Fruit fly (Drosophila melanogaster) whole organism, embryonic: ENCODE measurements around the gene Rab18.

ENCODE experiments used
- Atf3 ChIP-seq: fragments of 200-800 bp; sonication (Bioruptor generic); optimal IDR thresholded peaks from 3 replicates; lab custom pipeline; 2016; ENCODE audit warnings: missing biosample characterization, missing genetic modification characterization
- Blimp-1 ChIP-seq: fragments of 200-800 bp; sonication (Bioruptor generic); optimal IDR thresholded peaks from 3 replicates; lab custom pipeline; 2018; ENCODE audit warnings: missing biosample characterization, missing genetic modification characterization, mild to moderate bottlenecking, moderate library complexity, missing genetic modification reagents
- C15 ChIP-seq: fragments of 200-800 bp; sonication (Bioruptor generic); IDR thresholded peaks from 3 replicates; pipeline ENCODE4 v1.3.6; 2022; ENCODE audit warnings: missing biosample characterization, missing genetic modification characterization
- CG10267 ChIP-seq: fragments of 200-800 bp; sonication (Bioruptor generic); optimal IDR thresholded peaks from 2 replicates; lab custom pipeline; 2018; ENCODE audit warnings: missing biosample characterization, mild to moderate bottlenecking, missing genetic modification characterization, moderate library complexity
- CG11723 ChIP-seq: fragments of 200-800 bp; sonication (Bioruptor generic); optimal IDR thresholded peaks from 2 replicates; lab custom pipeline; 2017; ENCODE audit warnings: missing biosample characterization, mild to moderate bottlenecking, missing genetic modification characterization
- CG12236 ChIP-seq: fragments of 200-800 bp; sonication (Bioruptor generic); optimal IDR thresholded peaks from 2 replicates; lab custom pipeline; 2016; ENCODE audit warnings: missing biosample characterization, missing genetic modification characterization
- CG14050 ChIP-seq: fragments of 200-800 bp; sonication (Bioruptor generic); IDR thresholded peaks from 3 replicates; pipeline ENCODE4 v1.3.6; 2022; ENCODE audit warnings: missing biosample characterization, missing genetic modification characterization
- CG17612 ChIP-seq: fragments of 200-800 bp; sonication (Bioruptor generic); IDR thresholded peaks from 2 replicates; pipeline ENCODE4 v1.3.6; 2022; ENCODE audit warnings: missing biosample characterization, missing genetic modification characterization
- CG18619 ChIP-seq: fragments of 200-800 bp; sonication (Bioruptor generic); optimal IDR thresholded peaks from 3 replicates; lab custom pipeline; 2017; ENCODE audit warnings: missing biosample characterization, mild to moderate bottlenecking, missing genetic modification characterization
- CG2116 ChIP-seq: fragments of 200-800 bp; sonication (Bioruptor generic); optimal IDR thresholded peaks from 3 replicates; lab custom pipeline; 2018; ENCODE audit warnings: missing biosample characterization, mild to moderate bottlenecking, missing genetic modification characterization
- CG31224 ChIP-seq: fragments of 200-800 bp; sonication (Bioruptor generic); IDR thresholded peaks from 2 replicates; pipeline ENCODE4 v1.3.6; 2022; ENCODE audit warnings: missing biosample characterization, missing genetic modification characterization
- CG3163 ChIP-seq: fragments of 200-800 bp; sonication (Bioruptor generic); optimal IDR thresholded peaks from 3 replicates; lab custom pipeline; 2016; ENCODE audit warnings: missing biosample characterization, missing genetic modification characterization
- CG32772 ChIP-seq: fragments of 200-800 bp; sonication (Bioruptor generic); IDR thresholded peaks from 2 replicates; pipeline ENCODE4 v1.3.6; 2022; ENCODE audit warnings: missing biosample characterization, missing genetic modification characterization
- CG4617 ChIP-seq: fragments of 200-800 bp; sonication (Bioruptor generic); optimal IDR thresholded peaks from 3 replicates; lab custom pipeline; 2016; ENCODE audit warnings: missing biosample characterization, missing genetic modification characterization, borderline replicate concordance
- CG4730 ChIP-seq: fragments of 200-800 bp; sonication (Bioruptor generic); IDR thresholded peaks from 2 replicates; pipeline ENCODE4 v1.3.6; 2022; ENCODE audit warnings: missing biosample characterization, missing genetic modification characterization
- CG5953 ChIP-seq: fragments of 200-800 bp; sonication (Bioruptor generic); IDR thresholded peaks from 2 replicates; pipeline ENCODE4 v1.3.6; 2022; ENCODE audit warnings: missing biosample characterization, missing genetic modification characterization
- CG6175 ChIP-seq: fragments of 200-800 bp; sonication (Bioruptor generic); IDR thresholded peaks from 3 replicates; pipeline ENCODE4 v1.3.6; 2022; ENCODE audit warnings: missing biosample characterization, missing genetic modification characterization
- CG7357 ChIP-seq: fragments of 200-800 bp; sonication (Bioruptor generic); IDR thresholded peaks from 3 replicates; pipeline ENCODE4 v1.3.6; 2022; ENCODE audit warnings: missing biosample characterization, missing genetic modification characterization
- CG7556 ChIP-seq: fragments of 200-800 bp; sonication (Bioruptor generic); optimal IDR thresholded peaks from 2 replicates; lab custom pipeline; 2017; ENCODE audit warnings: missing biosample characterization, mild to moderate bottlenecking, missing genetic modification characterization
- CG7786 ChIP-seq: fragments of 200-800 bp; sonication (Bioruptor generic); optimal IDR thresholded peaks from 2 replicates; lab custom pipeline; 2016; ENCODE audit warnings: missing biosample characterization, missing genetic modification characterization
- CG7987 ChIP-seq: fragments of 200-800 bp; sonication (Bioruptor generic); optimal IDR thresholded peaks from 2 replicates; lab custom pipeline; 2018; ENCODE audit warnings: missing biosample characterization, mild to moderate bottlenecking, missing genetic modification characterization, moderate library complexity
- CG8765 ChIP-seq: fragments of 200-800 bp; sonication (Bioruptor generic); IDR thresholded peaks from 2 replicates; pipeline ENCODE4 v1.3.6; 2022; ENCODE audit warnings: missing biosample characterization, missing genetic modification characterization
- Chrac-16 ChIP-seq: fragments of 200-800 bp; sonication (Bioruptor generic); optimal IDR thresholded peaks from 3 replicates; lab custom pipeline; 2016; ENCODE audit warnings: missing biosample characterization, missing genetic modification characterization
- CoRest ChIP-seq: fragments of 200-800 bp; sonication (Bioruptor generic); optimal IDR thresholded peaks from 3 replicates; lab custom pipeline; 2018; ENCODE audit warnings: missing biosample characterization, mild to moderate bottlenecking, missing genetic modification characterization, moderate library complexity
- D19A ChIP-seq: fragments of 200-800 bp; optimal IDR thresholded peaks from 3 replicates; lab custom pipeline; 2019; ENCODE audit warnings: missing biosample characterization, mild to moderate bottlenecking, missing genetic modification characterization, moderate library complexity
- Dfd ChIP-seq, 2 experiments: fragments of >200 bp; optimal IDR thresholded peaks; 2 replicates each; lab custom pipeline; 2017; ENCODE audit warnings: missing biosample characterization in 2 of 2, missing genetic modification characterization in 2 of 2
- Dll ChIP-seq: fragments of 200-800 bp; sonication (Bioruptor generic); IDR thresholded peaks from 4 replicates; pipeline ENCODE4 v1.3.6; 2022; ENCODE audit warnings: missing biosample characterization, missing genetic modification characterization; ENCODE audit not compliant: partially characterized antibody
- Ets65A ChIP-seq: fragments of 200-800 bp; sonication (Bioruptor generic); peaks from one replicate; lab custom pipeline; 2016; ENCODE audit warnings: missing biosample characterization, missing genetic modification characterization
- GATAe ChIP-seq: fragments of 200-800 bp; sonication (Bioruptor generic); conservative IDR thresholded peaks from 2 replicates; pipeline ENCODE4 v1.3.6; 2022; ENCODE audit warnings: missing biosample characterization, missing genetic modification characterization
- HmgD ChIP-seq: fragments of 200-800 bp; sonication (Bioruptor generic); optimal IDR thresholded peaks from 3 replicates; lab custom pipeline; 2016; ENCODE audit warnings: missing biosample characterization, missing genetic modification characterization
- HmgZ ChIP-seq: fragments of 200-800 bp; sonication (Bioruptor generic); optimal IDR thresholded peaks from 2 replicates; lab custom pipeline; 2018; ENCODE audit warnings: missing biosample characterization, mild to moderate bottlenecking, missing genetic modification characterization
- Hmx ChIP-seq: fragments of 200-800 bp; sonication (Bioruptor generic); optimal IDR thresholded peaks from 2 replicates; lab custom pipeline; 2016; ENCODE audit warnings: missing biosample characterization, missing genetic modification characterization
- Hr3 ChIP-seq: fragments of 200-800 bp; sonication (Bioruptor generic); optimal IDR thresholded peaks from 3 replicates; lab custom pipeline; 2016; ENCODE audit warnings: missing biosample characterization, missing genetic modification characterization
- Hr78 ChIP-seq, 2 experiments: fragments of 200-800 bp in 1 of 2; fragments of >200 bp in 1 of 2; sonication (Bioruptor generic) in 1 of 2; optimal IDR thresholded peaks; 2 replicates each; lab custom pipeline; 2017 to 2019; ENCODE audit warnings: missing biosample characterization in 2 of 2, missing genetic modification characterization in 2 of 2, mild to moderate bottlenecking in 1 of 2, moderate library complexity in 1 of 2
- Mrtf ChIP-seq: fragments of 200-800 bp; sonication (Bioruptor generic); IDR thresholded peaks from 3 replicates; pipeline ENCODE4 v1.3.6; 2022; ENCODE audit warnings: missing biosample characterization, missing genetic modification characterization
- NFAT ChIP-seq: fragments of 200-800 bp; sonication (Bioruptor generic); IDR thresholded peaks from 2 replicates; pipeline ENCODE4 v1.3.6; 2022; ENCODE audit warnings: missing biosample characterization, missing genetic modification characterization
- Opbp ChIP-seq: fragments of 200-800 bp; sonication (Bioruptor generic); IDR thresholded peaks from 3 replicates; pipeline ENCODE4 v1.3.6; 2022; ENCODE audit warnings: missing biosample characterization, missing genetic modification characterization; ENCODE audit not compliant: partially characterized antibody
- Ptx1 ChIP-seq: fragments of 200-800 bp; sonication (Bioruptor generic); IDR thresholded peaks from 2 replicates; pipeline ENCODE4 v1.3.6; 2022; ENCODE audit warnings: missing biosample characterization, missing genetic modification characterization
- Tbp ChIP-seq: fragments of >200 bp; optimal IDR thresholded peaks from 2 replicates; lab custom pipeline; 2018; ENCODE audit warnings: missing biosample characterization, missing genetic modification characterization
- Xbp1 ChIP-seq: fragments of 200-800 bp; sonication (Bioruptor generic); optimal IDR thresholded peaks from 3 replicates; lab custom pipeline; 2016; ENCODE audit warnings: missing biosample characterization, mild to moderate bottlenecking, missing genetic modification characterization
- bab2 ChIP-seq: fragments of 200-800 bp; sonication (Bioruptor generic); optimal IDR thresholded peaks from 2 replicates; lab custom pipeline; 2016; ENCODE audit warnings: missing biosample characterization, missing genetic modification characterization
- hth ChIP-seq: fragments of >200 bp; optimal IDR thresholded peaks from 2 replicates; lab custom pipeline; 2017; ENCODE audit warnings: inconsistent platforms
- kay ChIP-seq: fragments of 200-800 bp; sonication (Bioruptor generic); optimal IDR thresholded peaks from 2 replicates; lab custom pipeline; 2016; ENCODE audit warnings: missing biosample characterization, missing genetic modification characterization
- maf-S ChIP-seq: fragments of 200-800 bp; sonication (Bioruptor generic); optimal IDR thresholded peaks from 2 replicates; lab custom pipeline; 2016; ENCODE audit warnings: missing biosample characterization, missing genetic modification characterization
- nau ChIP-seq: fragments of 200-800 bp; sonication (Bioruptor generic); optimal IDR thresholded peaks from 3 replicates; lab custom pipeline; 2017; ENCODE audit warnings: missing biosample characterization, mild to moderate bottlenecking, missing genetic modification characterization, missing genetic modification reagents
- sim ChIP-seq: fragments of 200-800 bp; sonication (Bioruptor generic); IDR thresholded peaks from 2 replicates; pipeline ENCODE4 v1.3.6; 2022; ENCODE audit warnings: missing biosample characterization, missing genetic modification characterization
- sna ChIP-seq: fragments of 200-800 bp; sonication (Bioruptor generic); IDR thresholded peaks from 2 replicates; pipeline ENCODE4 v1.3.6; 2022; ENCODE audit warnings: missing biosample characterization, missing genetic modification characterization; ENCODE audit not compliant: partially characterized antibody
- so ChIP-seq: fragments of 200-800 bp; sonication (Bioruptor generic); IDR thresholded peaks from 3 replicates; pipeline ENCODE4 v1.3.6; 2022; ENCODE audit warnings: missing biosample characterization, missing genetic modification characterization
- ssp ChIP-seq: fragments of 200-800 bp; sonication (Bioruptor generic); IDR thresholded peaks from 2 replicates; pipeline ENCODE4 v1.3.6; 2022; ENCODE audit warnings: missing biosample characterization, missing genetic modification characterization
- zf30C ChIP-seq: fragments of 200-800 bp; sonication (Bioruptor generic); optimal IDR thresholded peaks from 3 replicates; lab custom pipeline; 2018; ENCODE audit warnings: missing biosample characterization, mild to moderate bottlenecking, missing genetic modification characterization

Gene Rab18

DNA sequence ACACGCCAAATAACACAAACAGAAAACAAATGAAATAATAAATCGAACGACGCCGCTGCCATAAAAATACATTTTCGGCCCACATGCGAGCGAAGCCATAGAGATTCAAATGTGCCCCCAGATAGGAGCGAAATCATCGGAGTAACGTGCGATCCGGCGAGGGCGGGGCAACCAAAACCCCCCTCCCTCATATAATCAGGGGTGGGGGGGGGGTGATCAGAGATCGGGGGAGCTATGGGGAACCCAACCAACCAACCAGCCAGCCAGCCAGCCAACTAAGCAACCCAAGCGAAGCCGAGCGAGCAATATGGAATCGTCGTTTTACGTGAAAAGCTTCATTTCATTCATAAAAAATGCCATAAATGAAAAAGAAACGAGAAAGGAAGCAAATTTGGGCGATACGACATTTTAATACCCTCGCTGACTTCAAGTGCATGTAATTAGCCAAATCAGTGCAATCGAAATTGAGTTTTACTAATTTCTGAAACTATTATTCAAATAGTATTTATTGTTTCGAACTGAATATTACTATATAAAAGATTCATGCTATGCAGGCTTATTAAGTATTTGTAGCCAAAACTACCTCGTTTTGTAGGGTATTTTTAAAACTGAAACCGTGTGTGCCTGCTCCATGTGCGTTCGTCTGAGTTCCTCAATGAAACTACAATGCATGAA is 28.3 kb upstream of the Rab18 start (continued):
- peak; percentile 27 for TF ChIP-seq kay (GFP tag; lab: Kevin White, UChicago)
- peak; percentile 65 for TF ChIP-seq CG32772 (GFP tag; lab: Robert Waterston, UW)
- TF ChIP-seq Atf3 (GFP tag; lab: Kevin White, UChicago), result no peak
- no peak for TF ChIP-seq Opbp (GFP tag; lab: Robert Waterston, UW)
- TF ChIP-seq Dfd (GFP tag; optimal IDR thresholded peaks at IDR 0.05; lab: Kevin White, UChicago), result no peak
- TF ChIP-seq CoRest (tag; lab: Kevin White, UChicago), result peak; percentile 73
- no peak for TF ChIP-seq Dll (GFP tag; lab: Robert Waterston, UW)
- TF ChIP-seq Tbp (GFP tag; lab: Kevin White, UChicago), result no peak
- peak; percentile 75 for TF ChIP-seq Blimp-1 (GFP tag; lab: Kevin White, UChicago)
- 0 out of 2 replicates have a peak, but pooled peaks have one; percentile 33 for TF ChIP-seq ssp (GFP tag; lab: Robert Waterston, UW)
- no peak for TF ChIP-seq CG8765
- TF ChIP-seq CG3163 (GFP tag; lab: Kevin White, UChicago), result no peak
- TF ChIP-seq GATAe (GFP tag; lab: Robert Waterston, UW), result no peak
- TF ChIP-seq nau (GFP tag; lab: Kevin White, UChicago), result no peak
- peak; percentile 33 for TF ChIP-seq CG18619 (GFP tag; lab: Kevin White, UChicago)
- no peak for TF ChIP-seq CG7987 (GFP tag; lab: Kevin White, UChicago)
- TF ChIP-seq CG2116 (GFP tag; lab: Kevin White, UChicago), result no peak
- TF ChIP-seq CG11723, result peak; percentile 26
- no peak for TF ChIP-seq HmgD (GFP tag; lab: Kevin White, UChicago)
- peak in 1 of 2 experiments; percentile 21 for TF ChIP-seq Hr78 (GFP tag; optimal IDR thresholded peaks at IDR 0.05; lab: Kevin White, UChicago)
- peak; percentile 11 for TF ChIP-seq HmgZ (tag; lab: Kevin White, UChicago)
- no peak for TF ChIP-seq sna
- no peak for TF ChIP-seq sim (GFP tag; lab: Robert Waterston, UW)
- TF ChIP-seq Ets65A, result peak; percentile 86
- TF ChIP-seq CG5953 (GFP tag; lab: Robert Waterston, UW), result 0 out of 2 replicates have a peak, but pooled peaks have one; percentile 33
- TF ChIP-seq so (GFP tag; lab: Robert Waterston, UW), result 0 out of 3 replicates have a peak, but pooled peaks have one; percentile 55
- peak; percentile 52 for TF ChIP-seq CG10267 (tag; lab: Kevin White, UChicago)
- peak; percentile 27 for TF ChIP-seq Chrac-16 (GFP tag; lab: Kevin White, UChicago)
- peak; percentile 71 for TF ChIP-seq Ptx1 (GFP tag; lab: Robert Waterston, UW)
- 0 out of 3 replicates have a peak, but pooled peaks have one; percentile 19 for TF ChIP-seq C15 (GFP tag; lab: Robert Waterston, UW)
- no peak for TF ChIP-seq zf30C
- TF ChIP-seq CG7556 (GFP tag; lab: Kevin White, UChicago), result peak; percentile 68
- no peak for TF ChIP-seq CG7786 (GFP tag; lab: Kevin White, UChicago)
- no peak for TF ChIP-seq Hmx (GFP tag; lab: Kevin White, UChicago)
- TF ChIP-seq CG4617 (GFP tag; lab: Kevin White, UChicago), result peak; percentile 7
- TF ChIP-seq NFAT (GFP tag; lab: Robert Waterston, UW), result no peak
- no peak for TF ChIP-seq hth
- TF ChIP-seq bab2 (GFP tag; lab: Kevin White, UChicago), result peak; percentile 7
- TF ChIP-seq Hr3 (GFP tag; lab: Kevin White, UChicago), result peak; percentile 60
- TF ChIP-seq CG12236 (GFP tag; lab: Kevin White, UChicago), result no peak
- TF ChIP-seq CG6175, result peak; percentile 84
- no peak for TF ChIP-seq CG4730
- TF ChIP-seq Mrtf (GFP tag; lab: Robert Waterston, UW), result 0 out of 3 replicates have a peak, but pooled peaks have one; percentile 25
- peak; percentile 2 for TF ChIP-seq maf-S (GFP tag; lab: Kevin White, UChicago)
- TF ChIP-seq D19A, result peak; percentile 82
- TF ChIP-seq CG14050 (GFP tag; lab: Robert Waterston, UW), result peak; percentile 29; the same call in 1 of the 3 replicates
- no peak for TF ChIP-seq CG17612 (GFP tag; lab: Robert Waterston, UW)
- peak; percentile 51; the same call in 1 of the 3 replicates for TF ChIP-seq CG7357 (GFP tag; lab: Robert Waterston, UW)
- no peak for TF ChIP-seq CG31224 (GFP tag; lab: Robert Waterston, UW)
- TF ChIP-seq Xbp1 (GFP tag; lab: Kevin White, UChicago), result peak; percentile 74
